Worm (Caenorhabditis elegans) whole organism, L2 larva: ENCODE data around the gene ZK1127.12.

ENCODE experiments used
- C34F6.9 ChIP-seq: fragments of 150-350 bp; optimal IDR thresholded peaks from 2 replicates; lab custom pipeline; 2014; ENCODE audit warnings: missing biosample characterization, missing genetic modification characterization
- F13H6.1 ChIP-seq: sonication (generic microtip); optimal IDR thresholded peaks from 2 replicates; lab custom pipeline; 2016; ENCODE audit warnings: missing genetic modification characterization, missing compliant biosample characterization
- Y55F3AM.14 ChIP-seq: fragments of 200-800 bp; sonication (Bioruptor generic); optimal IDR thresholded peaks from 2 replicates; lab custom pipeline; 2018; ENCODE audit warnings: mild to moderate bottlenecking, missing genetic modification characterization, missing compliant biosample characterization
- ZK546.5 ChIP-seq: sonication (generic microtip); optimal IDR thresholded peaks from 2 replicates; lab custom pipeline; 2017; ENCODE audit warnings: missing biosample characterization, missing genetic modification characterization
- alr-1 ChIP-seq: fragments of 150-350 bp; optimal IDR thresholded peaks from 2 replicates; lab custom pipeline; 2014; ENCODE audit warnings: missing biosample characterization, missing genetic modification characterization
- aly-2 ChIP-seq: fragments of 150-350 bp; optimal IDR thresholded peaks from 2 replicates; lab custom pipeline; 2014; ENCODE audit warnings: missing biosample characterization, missing genetic modification characterization
- ama-1 ChIP-seq: fragments of 150-350 bp; optimal IDR thresholded peaks from 2 replicates; lab custom pipeline; 2018; ENCODE audit warnings: inconsistent platforms
- blmp-1 ChIP-seq: sonication (generic microtip); optimal IDR thresholded peaks from 2 replicates; lab custom pipeline; 2017; ENCODE audit warnings: missing genetic modification characterization, mild to moderate bottlenecking, missing compliant biosample characterization, antibody characterized with exemption, moderate library complexity; ENCODE audit not compliant: insufficient read depth
- ceh-16 ChIP-seq: fragments of 150-350 bp; optimal IDR thresholded peaks from 2 replicates; lab custom pipeline; 2014; ENCODE audit warnings: missing biosample characterization, missing genetic modification characterization
- ceh-82 ChIP-seq: fragments of 150-350 bp; optimal IDR thresholded peaks from 2 replicates; lab custom pipeline; 2014; ENCODE audit warnings: missing biosample characterization, missing genetic modification characterization
- crh-2 ChIP-seq: sonication (generic microtip); optimal IDR thresholded peaks from 2 replicates; lab custom pipeline; 2017; ENCODE audit warnings: missing biosample characterization, missing genetic modification characterization
- dmd-4 ChIP-seq: sonication (generic microtip); optimal IDR thresholded peaks from 2 replicates; lab custom pipeline; 2017; ENCODE audit warnings: missing biosample characterization, missing genetic modification characterization
- elt-1 ChIP-seq: fragments of 150-350 bp; optimal IDR thresholded peaks from 2 replicates; lab custom pipeline; 2014; ENCODE audit warnings: missing biosample characterization, missing genetic modification characterization
- fos-1 ChIP-seq: fragments of 150-350 bp; optimal IDR thresholded peaks from 2 replicates; lab custom pipeline; 2014; ENCODE audit warnings: missing biosample characterization, missing genetic modification characterization
- gmeb-1 ChIP-seq: fragments of 150-350 bp; optimal IDR thresholded peaks from 2 replicates; lab custom pipeline; 2014; ENCODE audit warnings: missing biosample characterization, missing genetic modification characterization
- lin-13 ChIP-seq: fragments of 150-350 bp; optimal IDR thresholded peaks from 2 replicates; lab custom pipeline; 2014; ENCODE audit warnings: missing biosample characterization, missing genetic modification reagents, missing genetic modification characterization
- lin-39 ChIP-seq: fragments of 150-350 bp; optimal IDR thresholded peaks from 2 replicates; lab custom pipeline; 2014; ENCODE audit warnings: missing biosample characterization, missing genetic modification reagents, missing genetic modification characterization
- lsy-2 ChIP-seq, 2 experiments: fragments of 150-350 bp in 1 of 2; sonication (generic microtip) in 1 of 2; optimal IDR thresholded peaks; 2 replicates each; lab custom pipeline; 2014 to 2017; ENCODE audit warnings: missing biosample characterization in 2 of 2, missing genetic modification characterization in 2 of 2
- mab-5 ChIP-seq: fragments of 150-350 bp; optimal IDR thresholded peaks from 2 replicates; lab custom pipeline; 2014; ENCODE audit warnings: missing biosample characterization, missing genetic modification characterization
- mdl-1 ChIP-seq, 2 experiments: fragments of 150-350 bp in 1 of 2; sonication (generic microtip) in 1 of 2; optimal IDR thresholded peaks; 2 replicates each; lab custom pipeline; 2017; ENCODE audit warnings: missing biosample characterization in 2 of 2, missing genetic modification characterization in 2 of 2
- nhr-10 ChIP-seq: sonication (generic microtip); optimal IDR thresholded peaks from 2 replicates; lab custom pipeline; 2017; ENCODE audit warnings: missing biosample characterization, missing genetic modification characterization
- nhr-11 ChIP-seq: fragments of 150-350 bp; optimal IDR thresholded peaks from 2 replicates; lab custom pipeline; 2014; ENCODE audit warnings: missing biosample characterization, missing genetic modification characterization
- nhr-12 ChIP-seq: fragments of 150-350 bp; optimal IDR thresholded peaks from 2 replicates; lab custom pipeline; 2014; ENCODE audit warnings: missing biosample characterization, missing genetic modification characterization
- nhr-129 ChIP-seq: fragments of 150-350 bp; optimal IDR thresholded peaks from 2 replicates; lab custom pipeline; 2014; ENCODE audit warnings: missing biosample characterization, missing genetic modification characterization
- nhr-21 ChIP-seq: fragments of 150-350 bp; optimal IDR thresholded peaks from 2 replicates; lab custom pipeline; 2014; ENCODE audit warnings: missing biosample characterization, missing genetic modification characterization
- nhr-23 ChIP-seq: fragments of 150-350 bp; optimal IDR thresholded peaks from 2 replicates; lab custom pipeline; 2014; ENCODE audit warnings: missing biosample characterization, missing genetic modification reagents, missing genetic modification characterization
- nhr-237 ChIP-seq: fragments of 150-350 bp; optimal IDR thresholded peaks from 2 replicates; lab custom pipeline; 2014; ENCODE audit warnings: missing biosample characterization, missing genetic modification characterization
- nhr-25 ChIP-seq: fragments of 150-350 bp; sonication (generic microtip); optimal IDR thresholded peaks from 3 replicates; lab custom pipeline; 2014; ENCODE audit warnings: missing biosample characterization, missing genetic modification characterization
- nhr-6 ChIP-seq: fragments of 150-350 bp; optimal IDR thresholded peaks from 2 replicates; lab custom pipeline; 2014; ENCODE audit warnings: missing biosample characterization, missing genetic modification characterization
- nhr-77 ChIP-seq: fragments of 150-350 bp; optimal IDR thresholded peaks from 2 replicates; lab custom pipeline; 2014; ENCODE audit warnings: missing biosample characterization, missing genetic modification characterization
- peb-1 ChIP-seq: fragments of 150-350 bp; optimal IDR thresholded peaks from 2 replicates; lab custom pipeline; 2014; ENCODE audit warnings: missing biosample characterization, missing genetic modification characterization
- sem-4 ChIP-seq: fragments of 150-350 bp; optimal IDR thresholded peaks from 2 replicates; lab custom pipeline; 2014; ENCODE audit warnings: missing biosample characterization, missing genetic modification reagents, missing genetic modification characterization
- skn-1 ChIP-seq: sonication (generic microtip); optimal IDR thresholded peaks from 2 replicates; lab custom pipeline; 2017; ENCODE audit warnings: missing biosample characterization, missing genetic modification characterization
- snpc-4 ChIP-seq: fragments of 150-350 bp; optimal IDR thresholded peaks from 2 replicates; lab custom pipeline; 2014; ENCODE audit warnings: missing biosample characterization, missing genetic modification characterization
- unc-39 ChIP-seq: fragments of 150-350 bp; optimal IDR thresholded peaks from 2 replicates; lab custom pipeline; 2014; ENCODE audit warnings: missing biosample characterization, missing genetic modification characterization
- unc-55 ChIP-seq: fragments of 150-350 bp; sonication (generic microtip); optimal IDR thresholded peaks from 3 replicates; lab custom pipeline; 2014; ENCODE audit warnings: missing biosample characterization, missing genetic modification reagents, missing genetic modification characterization
- unc-62 ChIP-seq: fragments of 150-350 bp; optimal IDR thresholded peaks from 2 replicates; lab custom pipeline; 2014; ENCODE audit warnings: missing biosample characterization, missing genetic modification reagents, missing genetic modification characterization
- zag-1 ChIP-seq: fragments of 150-350 bp; optimal IDR thresholded peaks from 2 replicates; lab custom pipeline; 2014; ENCODE audit warnings: missing biosample characterization, missing genetic modification characterization
- ztf-1 ChIP-seq: fragments of 200-800 bp; sonication (Bioruptor generic); conservative IDR thresholded peaks from 2 replicates; pipeline ENCODE4 v1.3.6; 2022; ENCODE audit warnings: missing genetic modification characterization, missing compliant biosample characterization
- ztf-11 ChIP-seq: sonication (generic microtip); optimal IDR thresholded peaks from 2 replicates; lab custom pipeline; 2017; ENCODE audit warnings: missing biosample characterization, missing genetic modification characterization
- ztf-4 ChIP-seq: fragments of 150-350 bp; optimal IDR thresholded peaks from 2 replicates; lab custom pipeline; 2014; ENCODE audit warnings: missing biosample characterization, missing genetic modification characterization

Gene ZK1127.12

DNA sequence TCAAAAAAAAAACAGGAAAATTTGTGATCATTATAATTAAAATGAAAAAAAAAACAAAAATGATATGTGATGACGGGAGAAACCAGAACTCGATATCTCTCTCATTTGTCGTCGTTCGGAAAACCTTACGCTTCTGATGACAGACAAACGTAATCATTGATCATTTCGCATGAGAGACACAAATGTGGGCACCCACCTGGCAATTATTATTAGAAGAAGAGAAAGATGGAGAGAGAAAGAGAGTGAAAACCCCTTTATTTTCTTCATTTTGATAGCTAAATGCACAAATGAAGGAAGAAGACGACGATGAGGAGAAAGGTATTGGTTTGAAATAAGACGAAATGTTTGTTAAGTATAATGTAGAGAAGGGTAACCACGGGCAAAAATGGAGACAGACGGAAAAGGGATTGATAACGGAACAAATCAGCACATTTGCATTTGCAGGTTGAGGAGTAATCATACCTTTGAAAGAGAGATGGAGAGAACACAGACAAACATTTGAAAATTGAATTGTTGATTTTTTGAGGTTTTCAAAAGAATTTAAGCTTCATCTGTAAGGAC, 20.7 kb upstream of the ZK1127.12 start:
- TF ChIP-seq crh-2 (tag; lab: Kevin White, UChicago) (peak; percentile 27), ama-1 (lab: Kevin White, UChicago) (no peak), snpc-4 (tag; lab: Kevin White, UChicago) (no peak), fos-1 (peak; percentile 35), C34F6.9 (tag; lab: Kevin White, UChicago) (no peak), gmeb-1 (tag; lab: Kevin White, UChicago) (peak; percentile 2)

ce11 chrII:7037659-7038342, 14.1 kb upstream of the ZK1127.12 start, which contains the start of gene cin-4:
TSS of gene cin-4 (plus strand) at chrII:7038292.
- TF ChIP-seq mab-5 (tag; lab: Kevin White, UChicago): no peak
- no peak for TF ChIP-seq blmp-1 (tag; lab: Kevin White, UChicago)
- no peak for TF ChIP-seq nhr-12 (tag; lab: Kevin White, UChicago)
- TF ChIP-seq nhr-77 (tag; lab: Kevin White, UChicago): no peak
- TF ChIP-seq nhr-10 (tag; lab: Kevin White, UChicago): no peak
- TF ChIP-seq ZK546.5 (tag; lab: Kevin White, UChicago): no peak
- no peak for TF ChIP-seq unc-55
- TF ChIP-seq alr-1 (tag; lab: Kevin White, UChicago): no peak
- no peak for TF ChIP-seq ceh-16 (tag; lab: Kevin White, UChicago)
- no peak for TF ChIP-seq zag-1 (tag; lab: Kevin White, UChicago)
- no peak for TF ChIP-seq ztf-11 (tag; lab: Kevin White, UChicago)
- TF ChIP-seq unc-39 (tag; lab: Kevin White, UChicago): no peak

DNA sequence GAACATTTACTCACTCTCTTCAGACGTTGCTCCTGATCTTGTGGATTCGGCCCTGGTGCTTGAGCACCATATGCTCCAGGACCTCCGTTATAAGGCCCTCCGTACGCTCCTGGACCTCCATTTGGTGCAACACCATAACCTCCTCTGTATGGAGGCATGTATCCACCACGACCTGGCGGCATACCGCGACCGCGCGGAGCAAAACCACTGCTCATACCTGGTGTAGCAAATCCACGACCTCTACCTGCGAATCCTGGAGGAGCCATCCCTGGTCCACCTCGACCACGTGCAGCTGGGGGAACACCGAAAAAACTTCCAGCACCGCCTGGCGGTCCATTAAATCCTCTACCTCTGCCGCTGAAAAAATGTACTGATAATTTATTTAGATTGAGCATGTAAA, 2.4 kb upstream of the ZK1127.12 start:
- TF ChIP-seq blmp-1 (tag; lab: Kevin White, UChicago): no peak
- TF ChIP-seq F13H6.1 (tag; lab: Kevin White, UChicago): no peak
- TF ChIP-seq nhr-12 (tag; lab: Kevin White, UChicago): no peak
- TF ChIP-seq mdl-1 (tag; optimal IDR thresholded peaks at IDR 0.05; lab: Kevin White, UChicago): no peak
- no peak for TF ChIP-seq skn-1 (tag; lab: Kevin White, UChicago)
- no peak for TF ChIP-seq zag-1 (tag; lab: Kevin White, UChicago)
- no peak for TF ChIP-seq lsy-2 (tag; optimal IDR thresholded peaks at IDR 0.05; lab: Kevin White, UChicago)

DNA sequence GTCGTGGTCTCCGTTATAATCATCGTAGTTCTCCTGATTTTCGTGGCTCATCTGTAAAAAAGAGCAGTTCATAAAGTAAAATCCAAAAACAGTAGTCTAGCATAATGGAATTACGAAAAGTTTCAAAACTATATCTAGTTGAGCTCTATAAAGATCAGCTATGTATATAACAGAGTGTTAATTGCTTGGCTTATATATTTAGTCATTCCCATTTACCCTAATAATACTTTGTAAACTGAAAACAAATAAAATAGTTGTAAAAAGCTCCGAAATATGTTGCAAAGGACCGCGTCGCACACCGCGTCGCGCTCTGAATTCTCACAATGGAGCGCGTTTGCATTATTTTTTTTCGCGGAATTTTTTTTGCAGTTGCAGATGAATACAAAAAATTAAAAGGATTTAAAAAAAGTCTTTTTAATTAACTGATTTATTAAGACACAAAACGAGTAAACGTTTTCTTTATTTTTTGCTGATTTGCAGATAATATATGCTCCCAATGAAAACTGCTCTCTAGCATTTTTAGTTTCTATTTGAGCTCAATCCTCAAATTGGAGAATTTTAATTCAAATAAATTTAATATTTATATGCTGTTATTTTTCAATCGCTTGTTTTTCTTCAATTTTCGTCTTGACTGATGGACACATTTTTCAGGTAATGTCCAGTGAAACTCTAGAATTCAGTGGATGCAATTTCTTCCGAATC, 1.7 kb upstream of the ZK1127.12 start, which contains the start of the genes tcer-1 and ZK1127.5:
Gene tcer-1 (minus strand): TSS at position 51 of the 702 bp plus-strand sequence.
Gene ZK1127.5 (plus strand): TSS at position 652 of the 702 bp plus-strand sequence.
- TF ChIP-seq nhr-77 (tag; lab: Kevin White, UChicago): no peak
- TF ChIP-seq mab-5 (tag; lab: Kevin White, UChicago): no peak
- no peak for TF ChIP-seq Y55F3AM.14 (GFP tag; lab: Kevin White, UChicago)
- TF ChIP-seq nhr-6 (tag; lab: Kevin White, UChicago): no peak
- peak; percentile 55 for TF ChIP-seq gmeb-1 (tag; lab: Kevin White, UChicago)
- no peak for TF ChIP-seq lin-39 (tag; lab: Kevin White, UChicago)
- TF ChIP-seq aly-2 (tag; lab: Kevin White, UChicago): no peak
- TF ChIP-seq unc-39 (tag; lab: Kevin White, UChicago): no peak
- no peak for TF ChIP-seq dmd-4 (tag; lab: Kevin White, UChicago)
- no peak for TF ChIP-seq nhr-10 (tag; lab: Kevin White, UChicago)
- TF ChIP-seq ZK546.5 (tag; lab: Kevin White, UChicago): no peak
- TF ChIP-seq fos-1: peak; percentile 1
- TF ChIP-seq F13H6.1 (tag; lab: Kevin White, UChicago): peak; percentile 38
- TF ChIP-seq ztf-1 (GFP tag; lab: Robert Waterston, UW): no peak
- no peak for TF ChIP-seq nhr-25 (tag; lab: Kevin White, UChicago)
- no peak for TF ChIP-seq zag-1 (tag; lab: Kevin White, UChicago)
- TF ChIP-seq nhr-23: no peak
- TF ChIP-seq C34F6.9 (tag; lab: Kevin White, UChicago): peak; percentile 89
- TF ChIP-seq nhr-11 (tag; lab: Kevin White, UChicago): no peak
- TF ChIP-seq ztf-4 (tag; lab: Kevin White, UChicago): no peak
- TF ChIP-seq nhr-21 (tag; lab: Kevin White, UChicago): no peak
- TF ChIP-seq unc-62: no peak
- no peak for TF ChIP-seq ama-1 (lab: Kevin White, UChicago)
- TF ChIP-seq nhr-129 (tag; lab: Kevin White, UChicago): peak; percentile 44
- TF ChIP-seq lsy-2 (tag; optimal IDR thresholded peaks at IDR 0.05; lab: Kevin White, UChicago): peak in 1 of 2 experiments; percentile 70
- no peak for TF ChIP-seq ceh-16 (tag; lab: Kevin White, UChicago)
- peak; percentile 44 for TF ChIP-seq lin-13 (GFP tag; lab: Kevin White, UChicago)
- peak; percentile 41 for TF ChIP-seq sem-4 (tag; lab: Kevin White, UChicago)
- no peak for TF ChIP-seq ceh-82 (tag; lab: Kevin White, UChicago)
- TF ChIP-seq elt-1 (tag; lab: Kevin White, UChicago): no peak
- no peak for TF ChIP-seq nhr-12 (tag; lab: Kevin White, UChicago)
- TF ChIP-seq snpc-4 (tag; lab: Kevin White, UChicago): peak; percentile 40
- TF ChIP-seq peb-1: no peak
- peak; percentile 69 for TF ChIP-seq unc-55
- TF ChIP-seq nhr-237 (tag; lab: Kevin White, UChicago): no peak
- TF ChIP-seq mdl-1 (tag; optimal IDR thresholded peaks at IDR 0.05; lab: Kevin White, UChicago): no peak
